Fruit fly (Drosophila melanogaster): Measurements from ENCODE around the gene Pde9.

DNA sequence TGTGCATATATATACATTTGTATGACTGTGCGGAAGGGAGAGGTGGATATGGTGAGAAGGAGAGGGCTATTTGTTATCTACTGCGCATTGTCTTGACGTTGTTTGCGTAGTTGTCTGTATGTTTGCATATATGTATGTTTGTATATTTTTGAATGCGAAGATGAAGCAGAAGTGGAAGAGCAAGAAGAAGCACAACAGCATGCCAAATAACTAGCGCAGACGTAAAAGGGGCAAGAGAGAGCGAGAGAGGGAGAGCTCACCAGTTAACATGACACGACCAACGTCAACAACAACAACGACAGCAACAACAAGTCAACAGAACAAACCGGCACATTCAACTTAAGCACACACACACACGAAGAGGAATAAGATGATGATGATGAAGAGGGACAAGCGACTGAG, 145.3 kb downstream of the Pde9 start:
- no peak for TF ChIP-seq toe (GFP tag; optimal IDR thresholded peaks at IDR 0.05)
- no peak for TF ChIP-seq Clk (GFP tag; optimal IDR thresholded peaks at IDR 0.05)
- no peak for TF ChIP-seq CG7045 (GFP tag; optimal IDR thresholded peaks at IDR 0.05)
- TF ChIP-seq kay (GFP tag; ENCODE audit: borderline replicate concordance) = peak; percentile 77
- no peak for TF ChIP-seq CG1620 (GFP tag; optimal IDR thresholded peaks at IDR 0.05)
- no peak for TF ChIP-seq pad (GFP tag; optimal IDR thresholded peaks at IDR 0.05)
- TF ChIP-seq CG14711 (tag; optimal IDR thresholded peaks at IDR 0.05) = no peak
- TF ChIP-seq CG7101 (tag; optimal IDR thresholded peaks at IDR 0.05) = no peak
- no peak for TF ChIP-seq Crg-1 (GFP tag; optimal IDR thresholded peaks at IDR 0.05)
- no peak for TF ChIP-seq CG33017 (tag; optimal IDR thresholded peaks at IDR 0.05)
- no peak for TF ChIP-seq tj (GFP tag; optimal IDR thresholded peaks at IDR 0.05)
- TF ChIP-seq cic (GFP tag; optimal IDR thresholded peaks at IDR 0.05) = peak; percentile 46
- no peak for TF ChIP-seq bab1 (GFP tag; optimal IDR thresholded peaks at IDR 0.05)

Data from whole organism, adult.